Fruit fly (Drosophila melanogaster): ENCODE results near the gene Smr.

Smr gene

DNA sequence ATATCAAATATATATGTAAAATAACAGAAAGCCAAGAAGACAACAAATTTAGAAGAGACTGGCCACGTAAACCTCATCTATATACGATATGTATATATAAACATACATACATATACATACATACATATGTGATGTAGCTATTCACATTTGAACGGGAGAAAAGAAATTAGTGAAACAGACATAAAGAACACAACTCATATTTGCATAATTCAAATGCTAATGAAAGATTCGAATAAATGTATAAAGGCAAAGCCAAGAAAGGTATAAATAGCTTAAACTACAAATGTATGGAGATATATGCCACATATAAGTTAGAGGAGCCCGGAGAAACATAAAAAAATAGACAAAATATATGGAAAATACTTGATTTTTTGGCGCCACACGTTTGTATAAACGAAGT, 2.0 kb downstream of the Smr start:
- TF ChIP-seq CG13894 (tag; optimal IDR thresholded peaks at IDR 0.05) (peak; percentile 64), az2 (GFP tag; optimal IDR thresholded peaks at IDR 0.05) (no peak), CG43689 (GFP tag; IDR thresholded peaks at IDR 0.05) (no peak), CG18262 (tag; optimal IDR thresholded peaks at IDR 0.05) (no peak), ham (GFP tag; IDR thresholded peaks at IDR 0.05) (no peak), gce (GFP tag; IDR thresholded peaks at IDR 0.05) (no peak), eyg (GFP tag; optimal IDR thresholded peaks at IDR 0.05) (no peak), zen2 (GFP tag; IDR thresholded peaks at IDR 0.05; ENCODE audit: partially characterized antibody) (no peak), crc (GFP tag; optimal IDR thresholded peaks at IDR 0.05) (no peak), al (GFP tag; IDR thresholded peaks at IDR 0.05) (no peak), ara (GFP tag; IDR thresholded peaks at IDR 0.05) (no peak), inv (GFP tag; IDR thresholded peaks at IDR 0.05; ENCODE audit: partially characterized antibody) (no peak), abd-A (tag; optimal IDR thresholded peaks at IDR 0.05) (peak; percentile 53), slp2 (GFP tag; optimal IDR thresholded peaks at IDR 0.05) (no peak), cad (GFP tag; optimal IDR thresholded peaks at IDR 0.05) (no peak), CG7271 (tag; optimal IDR thresholded peaks at IDR 0.05) (no peak), sd (tag; optimal IDR thresholded peaks at IDR 0.05) (peak; percentile 34), CoRest (tag; optimal IDR thresholded peaks at IDR 0.05) (no peak), Stat92E (GFP tag; optimal IDR thresholded peaks at IDR 0.05) (no peak), Hr3 (GFP tag; optimal IDR thresholded peaks at IDR 0.05) (no peak), CG9932 (GFP tag; IDR thresholded peaks at IDR 0.05) (no peak)

- TF ChIP-seq sens (GFP tag) (peak; percentile 35), CG3407 (GFP tag; optimal IDR thresholded peaks at IDR 0.05) (peak; percentile 93), ro (GFP tag; IDR thresholded peaks at IDR 0.05) (no peak), CG15514 (GFP tag; optimal IDR thresholded peaks at IDR 0.05) (no peak), CG12236 (GFP tag; optimal IDR thresholded peaks at IDR 0.05) (no peak)
Observed at dm6 chrX:12739789-12740188, 2.6 kb downstream of the Smr start.

- TF ChIP-seq nom (GFP tag; optimal IDR thresholded peaks at IDR 0.05), result peak; percentile 59
- TF ChIP-seq NC2α (GFP tag; optimal IDR thresholded peaks at IDR 0.05), result no peak
- no peak for TF ChIP-seq CG15011 (GFP tag; optimal IDR thresholded peaks at IDR 0.05)
- no peak for TF ChIP-seq CG4820 (GFP tag; optimal IDR thresholded peaks at IDR 0.05)
- TF ChIP-seq CG8924 (tag; optimal IDR thresholded peaks at IDR 0.05), result no peak
- no peak for TF ChIP-seq Bteb2 (GFP tag; optimal IDR thresholded peaks at IDR 0.05)
- peak; percentile 55 for TF ChIP-seq twi (tag; optimal IDR thresholded peaks at IDR 0.05)
- no peak for TF ChIP-seq Atf6 (GFP tag; IDR thresholded peaks at IDR 0.05)
- TF ChIP-seq CG17802 (tag; optimal IDR thresholded peaks at IDR 0.05), result no peak
- no peak for TF ChIP-seq pan (optimal IDR thresholded peaks at IDR 0.05)
- peak in 1 of 2 experiments; percentile 19 for TF ChIP-seq pan (GFP tag; optimal IDR thresholded peaks at IDR 0.05 in 1 of 2, IDR thresholded peaks at IDR 0.05 in 1 of 2)
- peak; percentile 31 for TF ChIP-seq psq (GFP tag; optimal IDR thresholded peaks at IDR 0.05)
- TF ChIP-seq pros (GFP tag; optimal IDR thresholded peaks at IDR 0.05), result peak; percentile 30
- TF ChIP-seq HmgZ (tag; optimal IDR thresholded peaks at IDR 0.05), result peak; percentile 27
- no peak for TF ChIP-seq abd-A (tag; optimal IDR thresholded peaks at IDR 0.05)
- TF ChIP-seq GATAe (GFP tag; conservative IDR thresholded peaks at IDR 0.05), result peak; percentile 67
- TF ChIP-seq cwo (GFP tag; optimal IDR thresholded peaks at IDR 0.05), result peak; percentile 23
- peak; percentile 90 for TF ChIP-seq crol (GFP tag; IDR thresholded peaks at IDR 0.05)
- no peak for TF ChIP-seq chinmo (GFP tag; IDR thresholded peaks at IDR 0.05; ENCODE audit: partially characterized antibody)
- TF ChIP-seq ranshi (GFP tag; IDR thresholded peaks at IDR 0.05), result no peak
- no peak for TF ChIP-seq Taf1 (GFP tag; IDR thresholded peaks at IDR 0.05)
- TF ChIP-seq CG7963 (GFP tag; IDR thresholded peaks at IDR 0.05; ENCODE audit: partially characterized antibody), result no peak
- TF ChIP-seq CG9437 (GFP tag; optimal IDR thresholded peaks at IDR 0.05), result no peak
- TF ChIP-seq CG12769 (tag; optimal IDR thresholded peaks at IDR 0.05), result peak; percentile 41
- no peak for TF ChIP-seq Hr78 (GFP tag; optimal IDR thresholded peaks at IDR 0.05)
Observed at dm6 chrX:12739047-12739446, 3.4 kb downstream of the Smr start.
